Fruit fly (Drosophila melanogaster) whole organism, embryonic: ENCODE results near the gene BicC.
A peak's percentile ranks its signal among the peaks of the same experiment; 100 is the strongest.

Experiments
- Blimp-1 ChIP-seq: fragments of 200-800 bp; sonication (Bioruptor generic); optimal IDR thresholded peaks from 3 replicates; lab custom pipeline; 2018; ENCODE audit warnings: missing biosample characterization, missing genetic modification characterization, mild to moderate bottlenecking, moderate library complexity, missing genetic modification reagents
- CG10321 ChIP-seq: fragments of 200-800 bp; sonication (Bioruptor generic); IDR thresholded peaks from 2 replicates; pipeline ENCODE4 v1.3.6; 2022; ENCODE audit warnings: missing biosample characterization, missing genetic modification characterization
- CG10979 ChIP-seq: fragments of 200-800 bp; sonication (Bioruptor generic); optimal IDR thresholded peaks from 2 replicates; lab custom pipeline; 2018; ENCODE audit warnings: missing biosample characterization, mild to moderate bottlenecking, missing genetic modification characterization, moderate library complexity
- CG11504 ChIP-seq: fragments of 200-800 bp; sonication (Bioruptor generic); optimal IDR thresholded peaks from 3 replicates; lab custom pipeline; 2019; ENCODE audit warnings: missing biosample characterization, mild to moderate bottlenecking, missing genetic modification characterization, moderate library complexity
- CG11695 ChIP-seq: fragments of 200-800 bp; sonication (Bioruptor generic); IDR thresholded peaks from 3 replicates; pipeline ENCODE4 v1.3.6; 2022; ENCODE audit warnings: missing biosample characterization, missing genetic modification characterization
- CG13424 ChIP-seq: fragments of 200-800 bp; sonication (Bioruptor generic); optimal IDR thresholded peaks from 2 replicates; lab custom pipeline; 2019; ENCODE audit warnings: missing biosample characterization, mild to moderate bottlenecking, missing genetic modification characterization, moderate library complexity
- CG14860 ChIP-seq: fragments of 200-800 bp; sonication (Bioruptor generic); IDR thresholded peaks from 3 replicates; pipeline ENCODE4 v1.3.6; 2022; ENCODE audit warnings: missing biosample characterization, missing genetic modification characterization; ENCODE audit not compliant: partially characterized antibody
- CG16779 ChIP-seq: fragments of 200-800 bp; sonication (Bioruptor generic); IDR thresholded peaks from 2 replicates; pipeline ENCODE4 v1.3.6; 2022; ENCODE audit warnings: missing biosample characterization, missing genetic modification characterization
- CG17829 ChIP-seq: fragments of 200-800 bp; optimal IDR thresholded peaks from 2 replicates; lab custom pipeline; 2019; ENCODE audit warnings: missing biosample characterization, mild to moderate bottlenecking, missing genetic modification characterization, moderate library complexity
- CG30431 ChIP-seq: fragments of 200-800 bp; sonication (Bioruptor generic); optimal IDR thresholded peaks from 2 replicates; lab custom pipeline; 2017; ENCODE audit warnings: missing biosample characterization, missing genetic modification characterization
- CG32772 ChIP-seq: fragments of 200-800 bp; sonication (Bioruptor generic); IDR thresholded peaks from 2 replicates; pipeline ENCODE4 v1.3.6; 2022; ENCODE audit warnings: missing biosample characterization, missing genetic modification characterization
- CG3847 ChIP-seq: fragments of 200-800 bp; sonication (Bioruptor generic); IDR thresholded peaks from 2 replicates; pipeline ENCODE4 v1.3.6; 2022; ENCODE audit warnings: missing biosample characterization, missing genetic modification characterization
- CG43689 ChIP-seq: fragments of 200-800 bp; sonication (Bioruptor generic); IDR thresholded peaks from 2 replicates; pipeline ENCODE4 v1.3.6; 2022; ENCODE audit warnings: missing biosample characterization, missing genetic modification characterization
- CG6254 ChIP-seq: fragments of 200-800 bp; sonication (Bioruptor generic); optimal IDR thresholded peaks from 3 replicates; lab custom pipeline; 2017; ENCODE audit warnings: mild to moderate bottlenecking, missing biosample characterization, missing genetic modification reagents, missing genetic modification characterization
- CG7963 ChIP-seq: fragments of 200-800 bp; sonication (Bioruptor generic); IDR thresholded peaks from 3 replicates; pipeline ENCODE4 v1.3.6; 2022; ENCODE audit warnings: missing biosample characterization, missing genetic modification characterization; ENCODE audit not compliant: partially characterized antibody
- CG8944 ChIP-seq: fragments of 200-800 bp; sonication (Bioruptor generic); optimal IDR thresholded peaks from 3 replicates; lab custom pipeline; 2016; ENCODE audit warnings: missing biosample characterization, missing genetic modification characterization
- CG9797 ChIP-seq: fragments of 200-800 bp; sonication (Bioruptor generic); optimal IDR thresholded peaks from 3 replicates; lab custom pipeline; 2018; ENCODE audit warnings: missing biosample characterization, mild to moderate bottlenecking, missing genetic modification characterization
- CTCF ChIP-seq: fragments of 200-800 bp; sonication (Bioruptor generic); optimal IDR thresholded peaks from 2 replicates; lab custom pipeline; 2017; ENCODE audit warnings: missing biosample characterization, mild to moderate bottlenecking, missing genetic modification characterization, moderate library complexity
- CrebB ChIP-seq: fragments of 200-800 bp; sonication (Bioruptor generic); optimal IDR thresholded peaks from 3 replicates; lab custom pipeline; 2018; ENCODE audit warnings: missing biosample characterization, mild to moderate bottlenecking, missing genetic modification characterization
- ERR ChIP-seq: fragments of 200-800 bp; sonication (Bioruptor generic); optimal IDR thresholded peaks from 2 replicates; lab custom pipeline; 2016; ENCODE audit warnings: missing biosample characterization, missing genetic modification characterization
- Elba2 ChIP-seq: fragments of 200-800 bp; sonication (Bioruptor generic); optimal IDR thresholded peaks from 3 replicates; lab custom pipeline; 2016; ENCODE audit warnings: missing biosample characterization, missing genetic modification characterization
- H2.0 ChIP-seq: fragments of 200-800 bp; sonication (Bioruptor generic); IDR thresholded peaks from 2 replicates; pipeline ENCODE4 v1.3.6; 2022; ENCODE audit warnings: missing biosample characterization, missing genetic modification characterization
- NC2α ChIP-seq: fragments of 200-800 bp; sonication (Bioruptor generic); optimal IDR thresholded peaks from 2 replicates; lab custom pipeline; 2016; ENCODE audit warnings: missing biosample characterization, missing genetic modification characterization
- Neu2 ChIP-seq: fragments of 200-800 bp; sonication (Bioruptor generic); optimal IDR thresholded peaks from 3 replicates; lab custom pipeline; 2016; ENCODE audit warnings: missing biosample characterization, missing genetic modification characterization, borderline replicate concordance
- Six4 ChIP-seq: fragments of 200-800 bp; sonication (Bioruptor generic); optimal IDR thresholded peaks from 2 replicates; lab custom pipeline; 2016; ENCODE audit warnings: missing biosample characterization, missing genetic modification characterization
- Spps ChIP-seq: fragments of 200-800 bp; sonication (Bioruptor generic); optimal IDR thresholded peaks from 2 replicates; lab custom pipeline; 2018; ENCODE audit warnings: missing biosample characterization, mild to moderate bottlenecking, missing genetic modification characterization
- ac ChIP-seq: fragments of 200-800 bp; sonication (Bioruptor generic); optimal IDR thresholded peaks from 3 replicates; lab custom pipeline; 2017; ENCODE audit warnings: missing biosample characterization, mild to moderate bottlenecking, missing genetic modification characterization
- amos ChIP-seq: fragments of 200-800 bp; sonication (Bioruptor generic); IDR thresholded peaks from 2 replicates; pipeline ENCODE4 v1.3.6; 2022; ENCODE audit warnings: missing biosample characterization, missing genetic modification characterization; ENCODE audit not compliant: partially characterized antibody
- br ChIP-seq: fragments of >200 bp; optimal IDR thresholded peaks from 2 replicates; lab custom pipeline; 2017
- dmrt11E ChIP-seq: fragments of 200-800 bp; sonication (Bioruptor generic); optimal IDR thresholded peaks from 3 replicates; lab custom pipeline; 2018; ENCODE audit warnings: missing biosample characterization, mild to moderate bottlenecking, missing genetic modification characterization, moderate library complexity
- dmrt99B ChIP-seq: fragments of 200-800 bp; sonication (Bioruptor generic); optimal IDR thresholded peaks from 2 replicates; lab custom pipeline; 2018; ENCODE audit warnings: missing biosample characterization, mild to moderate bottlenecking, missing genetic modification characterization, moderate library complexity
- esg ChIP-seq: fragments of 200-800 bp; sonication (Bioruptor generic); conservative IDR thresholded peaks from 2 replicates; pipeline ENCODE4 v1.3.6; 2022; ENCODE audit warnings: missing biosample characterization, missing genetic modification characterization
- fd102C ChIP-seq: fragments of 200-800 bp; sonication (Bioruptor generic); optimal IDR thresholded peaks from 2 replicates; lab custom pipeline; 2018; ENCODE audit warnings: missing biosample characterization, mild to moderate bottlenecking, missing genetic modification characterization, moderate library complexity
- gsb-n ChIP-seq: fragments of 200-800 bp; sonication (Bioruptor generic); optimal IDR thresholded peaks from 3 replicates; lab custom pipeline; 2018; ENCODE audit warnings: missing biosample characterization, mild to moderate bottlenecking, missing genetic modification characterization
- lilli ChIP-seq: fragments of 200-800 bp; sonication (Bioruptor generic); optimal IDR thresholded peaks from 3 replicates; lab custom pipeline; 2016; ENCODE audit warnings: missing biosample characterization, missing genetic modification characterization
- nmo ChIP-seq: fragments of 200-800 bp; sonication (Bioruptor generic); optimal IDR thresholded peaks from 2 replicates; lab custom pipeline; 2018; ENCODE audit warnings: missing biosample characterization, mild to moderate bottlenecking, missing genetic modification characterization, moderate library complexity
- nom ChIP-seq: fragments of 200-800 bp; sonication (Bioruptor generic); optimal IDR thresholded peaks from 2 replicates; lab custom pipeline; 2017; ENCODE audit warnings: missing biosample characterization, missing genetic modification characterization, mild to moderate bottlenecking, moderate library complexity, missing genetic modification reagents
- onecut ChIP-seq: fragments of 200-800 bp; sonication (Bioruptor generic); IDR thresholded peaks from 2 replicates; pipeline ENCODE4 v1.3.6; 2022; ENCODE audit warnings: missing biosample characterization, missing genetic modification characterization
- pfk ChIP-seq: fragments of 200-800 bp; sonication (Bioruptor generic); optimal IDR thresholded peaks from 2 replicates; lab custom pipeline; 2018; ENCODE audit warnings: missing biosample characterization, mild to moderate bottlenecking, missing genetic modification characterization, moderate library complexity
- psq ChIP-seq: fragments of 200-800 bp; sonication (Bioruptor generic); optimal IDR thresholded peaks from 2 replicates; lab custom pipeline; 2017; ENCODE audit warnings: missing biosample characterization, missing genetic modification characterization
- sens ChIP-seq: fragments of 200-800 bp; sonication (Bioruptor generic); peaks from one replicate; lab custom pipeline; 2016; ENCODE audit warnings: missing biosample characterization, missing genetic modification characterization
- sisA ChIP-seq: fragments of 200-800 bp; sonication (Bioruptor generic); IDR thresholded peaks from 2 replicates; pipeline ENCODE4 v1.3.6; 2022; ENCODE audit warnings: missing biosample characterization, missing genetic modification characterization
- so ChIP-seq: fragments of 200-800 bp; sonication (Bioruptor generic); IDR thresholded peaks from 3 replicates; pipeline ENCODE4 v1.3.6; 2022; ENCODE audit warnings: missing biosample characterization, missing genetic modification characterization
- sug ChIP-seq: fragments of 200-800 bp; optimal IDR thresholded peaks from 2 replicates; lab custom pipeline; 2019; ENCODE audit warnings: missing biosample characterization, mild to moderate bottlenecking, missing genetic modification characterization, moderate library complexity
- unpg ChIP-seq: fragments of 200-800 bp; sonication (Bioruptor generic); optimal IDR thresholded peaks from 3 replicates; lab custom pipeline; 2018; ENCODE audit warnings: missing biosample characterization, mild to moderate bottlenecking, missing genetic modification characterization, moderate library complexity

The BicC gene

dm6 chr2L:16026693-16027092, 15.2 kb upstream of the BicC start:
- TF ChIP-seq ERR (GFP tag; lab: Kevin White, UChicago) (no peak), CTCF (GFP tag; lab: Kevin White, UChicago) (peak; percentile 82), Spps (tag; lab: Kevin White, UChicago) (no peak)

- TF ChIP-seq sens (GFP tag; lab: Kevin White, UChicago) (peak; percentile 82), dmrt99B (tag; lab: Kevin White, UChicago) (peak; percentile 25), Neu2 (GFP tag; lab: Kevin White, UChicago) (no peak), CG11504 (tag; lab: Kevin White, UChicago) (peak; percentile 8), Blimp-1 (GFP tag; lab: Kevin White, UChicago) (peak; percentile 17), CG9797 (GFP tag; lab: Kevin White, UChicago) (no peak), esg (GFP tag; lab: Robert Waterston, UW) (0 out of 2 replicates have a peak, but pooled peaks have one; percentile 8)
These were observed 1.6 kb upstream of the BicC start for dm6 chr2L:16040255-16040654.

- TF ChIP-seq CTCF (GFP tag; lab: Kevin White, UChicago) = peak; percentile 49
- no peak for TF ChIP-seq fd102C
- no peak for TF ChIP-seq nom (GFP tag; lab: Kevin White, UChicago)
- TF ChIP-seq CG11504 (tag; lab: Kevin White, UChicago) = peak; percentile 97
These were observed 681 bp downstream of the BicC start for dm6 chr2L:16042385-16043071.

- TF ChIP-seq CG16779 (GFP tag; lab: Robert Waterston, UW) = no peak
- no peak for TF ChIP-seq pfk (GFP tag; lab: Kevin White, UChicago)
- peak; percentile 10; the same call in 1 of the 3 replicates for TF ChIP-seq CG14860 (GFP tag; lab: Robert Waterston, UW)
- no peak for TF ChIP-seq CG6254
- TF ChIP-seq Elba2 (GFP tag; lab: Kevin White, UChicago) = peak; percentile 97
- no peak for TF ChIP-seq H2.0 (GFP tag; lab: Robert Waterston, UW)
- TF ChIP-seq br (lab: Kevin White, UChicago) = no peak
- no peak for TF ChIP-seq so (GFP tag; lab: Robert Waterston, UW)
- no peak for TF ChIP-seq CG43689
- no peak for TF ChIP-seq CG10321 (GFP tag; lab: Robert Waterston, UW)
- no peak for TF ChIP-seq nmo (GFP tag; lab: Kevin White, UChicago)
- no peak for TF ChIP-seq psq (GFP tag; lab: Kevin White, UChicago)
- no peak for TF ChIP-seq CG7963 (GFP tag; lab: Robert Waterston, UW)
- no peak for TF ChIP-seq NC2α (GFP tag; lab: Kevin White, UChicago)
- no peak for TF ChIP-seq dmrt11E (tag; lab: Kevin White, UChicago)
- TF ChIP-seq sug (tag; lab: Kevin White, UChicago) = no peak
- TF ChIP-seq CG32772 (GFP tag; lab: Robert Waterston, UW) = no peak
- no peak for TF ChIP-seq Six4 (GFP tag; lab: Kevin White, UChicago)
- TF ChIP-seq ac (GFP tag; lab: Kevin White, UChicago) = no peak
- no peak for TF ChIP-seq CG3847
- TF ChIP-seq CrebB (tag; lab: Kevin White, UChicago) = no peak
- no peak for TF ChIP-seq CG8944 (GFP tag; lab: Kevin White, UChicago)
- no peak for TF ChIP-seq CG9797 (GFP tag; lab: Kevin White, UChicago)
- TF ChIP-seq onecut = no peak
- no peak for TF ChIP-seq gsb-n (tag; lab: Kevin White, UChicago)
- TF ChIP-seq CG30431 (GFP tag; lab: Kevin White, UChicago) = no peak
- no peak for TF ChIP-seq sisA (GFP tag; lab: Robert Waterston, UW)
- no peak for TF ChIP-seq unpg (GFP tag; lab: Kevin White, UChicago)
- TF ChIP-seq CG11695 (GFP tag; lab: Robert Waterston, UW) = no peak
- no peak for TF ChIP-seq CG17829 (tag; lab: Kevin White, UChicago)
- peak; percentile 51 for TF ChIP-seq amos
- TF ChIP-seq CG10979 (tag; lab: Kevin White, UChicago) = no peak
- no peak for TF ChIP-seq CG13424 (tag; lab: Kevin White, UChicago)
- no peak for TF ChIP-seq lilli (GFP tag; lab: Kevin White, UChicago)
These were observed 7.8 kb downstream of the BicC start, which contains the start of gene beat-Ia for dm6 chr2L:16049647-16050046. Gene beat-Ia, plus strand, starts transcription at chr2L:16049965.
